Worm (Caenorhabditis elegans): ENCODE data around the gene cyp-33D3.

DNA sequence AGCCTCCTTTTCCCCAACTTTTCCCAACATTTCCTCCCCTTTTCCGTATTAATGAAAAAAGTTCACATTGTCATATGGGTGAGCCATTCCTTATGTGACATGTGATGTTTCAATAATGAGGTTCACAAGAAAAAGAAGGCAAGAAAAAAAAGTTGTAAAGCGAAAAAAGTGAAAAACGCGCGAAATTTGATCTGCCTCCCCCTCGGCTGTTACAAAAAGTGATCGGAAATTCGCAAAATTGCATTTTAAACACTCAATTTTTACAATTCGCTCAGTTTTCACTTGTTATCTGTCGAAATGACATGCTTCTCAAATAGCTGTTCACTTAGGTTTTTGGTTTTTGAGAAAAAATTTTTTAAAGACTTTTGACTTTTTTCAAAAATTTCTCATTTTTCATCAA lies 15.5 kb downstream of the cyp-33D3 start:
- TF ChIP-seq him-1 (tag; optimal IDR thresholded peaks at IDR 0.05) (no peak), W03F9.2 (tag; optimal IDR thresholded peaks at IDR 0.05) (no peak), dao-5 (tag; optimal IDR thresholded peaks at IDR 0.05) (no peak)

All from whole organism, L4/young adult.